Worm (Caenorhabditis elegans) whole organism, young adult: ENCODE data around the gene rpac-40.

ENCODE experiments used
- F22D6.2 ChIP-seq: sonication (generic microtip); optimal IDR thresholded peaks from 2 replicates; lab custom pipeline; 2016; ENCODE audit warnings: mild to moderate bottlenecking, missing genetic modification characterization, missing compliant biosample characterization
- F49E8.2 ChIP-seq: sonication (generic microtip); optimal IDR thresholded peaks from 3 replicates; lab custom pipeline; 2017; ENCODE audit warnings: missing genetic modification characterization, mild to moderate bottlenecking, missing compliant biosample characterization, antibody characterized with exemption, moderate library complexity; ENCODE audit not compliant: insufficient read depth
- F52B5.7 ChIP-seq: sonication (generic microtip); optimal IDR thresholded peaks from 2 replicates; lab custom pipeline; 2016; ENCODE audit warnings: mild to moderate bottlenecking, missing genetic modification characterization, missing compliant biosample characterization
- K11D2.4 ChIP-seq: fragments of 200-800 bp; sonication (Bioruptor generic); IDR thresholded peaks from 2 replicates; pipeline ENCODE4 v1.3.6; 2022; ENCODE audit warnings: missing genetic modification reagents, missing genetic modification characterization, missing compliant biosample characterization
- K12H6.12 ChIP-seq: fragments of 200-800 bp; sonication (Bioruptor generic); optimal IDR thresholded peaks from 2 replicates; lab custom pipeline; 2018; ENCODE audit warnings: mild to moderate bottlenecking, missing genetic modification characterization, missing compliant biosample characterization
- Y53G8AR.9 ChIP-seq: fragments of 200-800 bp; sonication (Bioruptor generic); conservative IDR thresholded peaks from 2 replicates; pipeline ENCODE4 v1.3.6; 2022; ENCODE audit warnings: missing genetic modification reagents, missing genetic modification characterization, missing compliant biosample characterization
- Y56A3A.18 ChIP-seq: fragments of 200-800 bp; sonication (Bioruptor generic); IDR thresholded peaks from 2 replicates; pipeline ENCODE4 v1.3.6; 2022; ENCODE audit warnings: missing genetic modification reagents, missing genetic modification characterization, missing compliant biosample characterization
- Y67H2A.10 ChIP-seq: fragments of 200-800 bp; sonication (Bioruptor generic); conservative IDR thresholded peaks from 2 replicates; pipeline ENCODE4 v1.3.6; 2022; ENCODE audit warnings: missing genetic modification reagents, missing genetic modification characterization, missing compliant biosample characterization
- akir-1 ChIP-seq: fragments of 200-800 bp; sonication (Bioruptor generic); optimal IDR thresholded peaks from 2 replicates; lab custom pipeline; 2018; ENCODE audit warnings: mild to moderate bottlenecking, missing genetic modification characterization, moderate library complexity, missing compliant biosample characterization
- atf-7 ChIP-seq: sonication (generic microtip); optimal IDR thresholded peaks from 2 replicates; lab custom pipeline; 2017; ENCODE audit warnings: mild to moderate bottlenecking, missing genetic modification characterization, missing compliant biosample characterization
- athp-1 ChIP-seq: sonication (generic microtip); optimal IDR thresholded peaks from 2 replicates; lab custom pipeline; 2017; ENCODE audit warnings: mild to moderate bottlenecking, missing genetic modification characterization, missing compliant biosample characterization
- attf-3 ChIP-seq: fragments of 200-800 bp; sonication (Bioruptor generic); conservative IDR thresholded peaks from 2 replicates; pipeline ENCODE4 v1.3.6; 2022; ENCODE audit warnings: missing genetic modification reagents, missing genetic modification characterization, missing compliant biosample characterization
- attf-6 ChIP-seq: fragments of 200-800 bp; sonication (Bioruptor generic); IDR thresholded peaks from 2 replicates; pipeline ENCODE4 v1.3.6; 2022; ENCODE audit warnings: missing genetic modification reagents, missing genetic modification characterization, missing compliant biosample characterization
- bed-2 ChIP-seq: fragments of 200-800 bp; sonication (Bioruptor generic); IDR thresholded peaks from 2 replicates; pipeline ENCODE4 v1.3.6; 2022; ENCODE audit warnings: missing genetic modification reagents, missing genetic modification characterization, missing compliant biosample characterization
- cebp-1 ChIP-seq, 2 experiments: fragments of 200-800 bp in 1 of 2; sonication (Bioruptor generic) in 1 of 2; sonication (generic microtip) in 1 of 2; IDR thresholded peaks in 1 of 2; optimal IDR thresholded peaks in 1 of 2; 2 replicates each; pipeline versions ENCODE4 v1.3.6 to Lab custom; 2017 to 2022; ENCODE audit warnings: missing compliant biosample characterization in 2 of 2, missing genetic modification characterization in 2 of 2, mild to moderate bottlenecking in 1 of 2, missing genetic modification reagents in 1 of 2, moderate library complexity in 1 of 2
- cebp-2 ChIP-seq: fragments of 200-800 bp; sonication (Bioruptor generic); IDR thresholded peaks from 2 replicates; pipeline ENCODE4 v1.3.6; 2022; ENCODE audit warnings: missing genetic modification characterization, missing compliant biosample characterization
- ceh-100 ChIP-seq: fragments of 200-800 bp; sonication (Bioruptor generic); IDR thresholded peaks from 2 replicates; pipeline ENCODE4 v1.3.6; 2022; ENCODE audit warnings: missing genetic modification reagents, missing genetic modification characterization, missing compliant biosample characterization
- ceh-40 ChIP-seq: fragments of 200-800 bp; sonication (Bioruptor generic); IDR thresholded peaks from 2 replicates; pipeline ENCODE4 v1.3.6; 2022; ENCODE audit warnings: missing genetic modification characterization, missing compliant biosample characterization
- ceh-58 ChIP-seq: fragments of 200-800 bp; sonication (Bioruptor generic); IDR thresholded peaks from 2 replicates; pipeline ENCODE4 v1.3.6; 2022; ENCODE audit warnings: missing genetic modification characterization, missing compliant biosample characterization
- chd-7 ChIP-seq: sonication (generic microtip); optimal IDR thresholded peaks from 2 replicates; lab custom pipeline; 2016; ENCODE audit warnings: mild to moderate bottlenecking, missing genetic modification characterization, moderate library complexity, missing compliant biosample characterization
- dox-1 ChIP-seq: fragments of 200-800 bp; sonication (Bioruptor generic); IDR thresholded peaks from 2 replicates; pipeline ENCODE4 v1.3.6; 2022; ENCODE audit warnings: missing genetic modification reagents, missing genetic modification characterization, missing compliant biosample characterization
- dpl-1 ChIP-seq: fragments of 150-350 bp; optimal IDR thresholded peaks from 2 replicates; lab custom pipeline; 2014; ENCODE audit warnings: missing biosample characterization, missing genetic modification reagents, missing genetic modification characterization
- ekl-4 ChIP-seq: fragments of 200-800 bp; sonication (Bioruptor generic); IDR thresholded peaks from 2 replicates; pipeline ENCODE4 v1.3.6; 2022; ENCODE audit warnings: missing genetic modification reagents, missing genetic modification characterization, missing compliant biosample characterization
- ets-4 ChIP-seq: fragments of 200-800 bp; sonication (Bioruptor generic); optimal IDR thresholded peaks from 2 replicates; lab custom pipeline; 2018; ENCODE audit warnings: mild to moderate bottlenecking, missing genetic modification characterization, missing compliant biosample characterization
- gei-17 ChIP-seq: fragments of 200-800 bp; sonication (Bioruptor generic); optimal IDR thresholded peaks from 2 replicates; lab custom pipeline; 2018; ENCODE audit warnings: mild to moderate bottlenecking, missing genetic modification characterization, missing compliant biosample characterization
- let-526 ChIP-seq: fragments of 200-800 bp; sonication (Bioruptor generic); IDR thresholded peaks from 2 replicates; pipeline ENCODE4 v1.3.6; 2022; ENCODE audit warnings: missing genetic modification reagents, missing genetic modification characterization, missing compliant biosample characterization
- lin-26 ChIP-seq: fragments of 200-800 bp; sonication (Bioruptor generic); IDR thresholded peaks from 2 replicates; pipeline ENCODE4 v1.3.6; 2022; ENCODE audit warnings: missing genetic modification reagents, missing genetic modification characterization, missing compliant biosample characterization
- madf-6 ChIP-seq: fragments of 200-800 bp; sonication (Bioruptor generic); IDR thresholded peaks from 2 replicates; pipeline ENCODE4 v1.3.6; 2022; ENCODE audit warnings: missing genetic modification reagents, missing genetic modification characterization, missing compliant biosample characterization
- mcd-1 ChIP-seq: fragments of 200-800 bp; sonication (Bioruptor generic); IDR thresholded peaks from 2 replicates; pipeline ENCODE4 v1.3.6; 2022; ENCODE audit warnings: missing genetic modification reagents, missing genetic modification characterization, missing compliant biosample characterization
- mes-4 ChIP-seq: sonication (generic microtip); optimal IDR thresholded peaks from 2 replicates; lab custom pipeline; 2016; ENCODE audit warnings: missing genotype, missing genetic modification characterization, missing compliant biosample characterization
- mxl-1 ChIP-seq: sonication (generic microtip); optimal IDR thresholded peaks from 2 replicates; lab custom pipeline; 2016; ENCODE audit warnings: missing genetic modification characterization, missing compliant biosample characterization
- nfyb-1 ChIP-seq: fragments of 200-800 bp; sonication (Bioruptor generic); IDR thresholded peaks from 2 replicates; pipeline ENCODE4 v1.3.6; 2022; ENCODE audit warnings: missing genetic modification reagents, missing genetic modification characterization, missing compliant biosample characterization
- nhr-80 ChIP-seq: sonication (generic microtip); optimal IDR thresholded peaks from 2 replicates; lab custom pipeline; 2016; ENCODE audit warnings: missing genetic modification characterization, missing compliant biosample characterization
- rec-8 ChIP-seq, 2 experiments: sonication (generic microtip); optimal IDR thresholded peaks; 2 replicates each; lab custom pipeline; 2016; ENCODE audit warnings: mild to moderate bottlenecking in 2 of 2, missing genetic modification characterization in 2 of 2, missing genetic modification reagents in 2 of 2, missing genotype in 2 of 2, missing biosample characterization in 1 of 2, missing compliant biosample characterization in 1 of 2, moderate library complexity in 1 of 2
- repo-1 ChIP-seq: sonication (generic microtip); optimal IDR thresholded peaks from 2 replicates; lab custom pipeline; 2017; ENCODE audit warnings: mild to moderate bottlenecking, missing genetic modification characterization, missing compliant biosample characterization
- snpc-1.1 ChIP-seq: sonication (generic microtip); optimal IDR thresholded peaks from 2 replicates; lab custom pipeline; 2017; ENCODE audit warnings: missing genetic modification characterization, mild to moderate bottlenecking, missing compliant biosample characterization, antibody characterized with exemption, moderate library complexity, missing genotype, missing genetic modification reagents; ENCODE audit not compliant: insufficient read depth
- snpc-4 ChIP-seq, 5 experiments: fragments of 150-350 bp in 1 of 5; sonication (generic microtip) in 4 of 5; optimal IDR thresholded peaks; 2 replicates each; lab custom pipeline; 2014 to 2018; ENCODE audit warnings: missing genetic modification characterization in 5 of 5, missing biosample characterization in 3 of 5, antibody characterized with exemption in 2 of 5, mild to moderate bottlenecking in 2 of 5, missing compliant biosample characterization in 2 of 5, missing genotype in 2 of 5, moderate library complexity in 2 of 5, missing genetic modification reagents in 1 of 5
- sptf-2 ChIP-seq: fragments of 200-800 bp; sonication (Bioruptor generic); optimal IDR thresholded peaks from 2 replicates; lab custom pipeline; 2018; ENCODE audit warnings: mild to moderate bottlenecking, missing genetic modification characterization, missing compliant biosample characterization
- xnd-1 ChIP-seq: sonication (generic microtip); optimal IDR thresholded peaks from 2 replicates; lab custom pipeline; 2016; ENCODE audit warnings: missing genotype, missing genetic modification reagents, missing genetic modification characterization, missing compliant biosample characterization
- ztf-18 ChIP-seq: sonication (generic microtip); optimal IDR thresholded peaks from 2 replicates; lab custom pipeline; 2016; ENCODE audit warnings: missing genotype, mild to moderate bottlenecking, missing genetic modification characterization, missing compliant biosample characterization
- ztf-26 ChIP-seq: sonication (generic microtip); optimal IDR thresholded peaks from 2 replicates; lab custom pipeline; 2017; ENCODE audit warnings: missing genetic modification characterization, missing compliant biosample characterization
- ztf-3 ChIP-seq: fragments of 200-800 bp; sonication (Bioruptor generic); optimal IDR thresholded peaks from 2 replicates; lab custom pipeline; 2018; ENCODE audit warnings: mild to moderate bottlenecking, missing genetic modification characterization, missing compliant biosample characterization

Gene rpac-40

DNA sequence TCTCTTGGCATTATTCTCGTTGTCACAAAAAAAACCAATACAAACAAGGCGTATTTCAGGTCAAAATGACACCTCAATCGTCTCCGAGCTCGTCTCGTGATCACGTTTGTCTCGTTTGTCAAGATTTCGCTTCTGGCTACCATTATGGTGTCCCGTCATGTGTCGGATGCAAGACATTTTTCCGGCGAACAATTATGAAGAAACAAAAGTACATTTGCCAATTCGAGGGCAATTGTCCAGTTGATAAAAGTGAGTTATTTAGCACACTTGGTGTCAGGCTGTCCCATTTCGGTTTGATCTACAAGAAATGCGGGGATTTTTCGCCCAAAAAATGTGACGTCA lies 12.2 kb upstream of the rpac-40 start, which contains the start of gene nhr-114:
TSS of gene nhr-114 (plus strand) at position 59 of the 342 bp plus-strand sequence.
- TF ChIP-seq snpc-4 (GFP tag; optimal IDR thresholded peaks at IDR 0.05; lab: Kevin White, UChicago) (no peak), snpc-4 (tag; optimal IDR thresholded peaks at IDR 0.05; lab: Kevin White, UChicago) (peak in 2 of 4 experiments; percentile 16 to 78), nhr-80 (tag; lab: Kevin White, UChicago) (peak; percentile 26), Y53G8AR.9 (GFP tag; lab: Robert Waterston, UW) (0 out of 2 replicates have a peak, but pooled peaks have one; percentile 27), dpl-1 (GFP tag; lab: Kevin White, UChicago) (no peak)

DNA sequence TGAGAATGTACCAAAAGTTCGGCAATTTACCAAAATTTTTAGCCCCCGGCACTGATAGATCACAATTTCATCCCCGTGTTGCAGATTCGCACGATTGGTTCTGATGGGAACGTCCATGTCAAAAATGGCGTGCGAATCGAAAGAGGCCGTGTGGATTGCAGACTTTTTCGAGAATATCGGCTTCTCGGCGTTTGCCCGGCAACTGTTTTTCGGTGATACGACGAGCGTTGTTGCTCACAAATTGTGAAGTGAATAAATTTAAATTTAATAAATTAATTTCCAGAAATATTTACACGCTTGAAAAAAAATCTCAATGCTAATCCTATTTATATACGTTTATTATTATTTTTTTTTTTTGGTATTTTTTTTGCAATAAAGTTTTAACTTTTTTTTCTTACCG lies 9.7 kb upstream of the rpac-40 start:
- no peak; the same call in 1 of the 2 replicates for TF ChIP-seq Y53G8AR.9 (GFP tag; lab: Robert Waterston, UW)
- TF ChIP-seq ztf-26: peak; percentile 52
- TF ChIP-seq repo-1 (tag; lab: Kevin White, UChicago): peak; percentile 66
- TF ChIP-seq, all 124 proteins: peak for 2

DNA sequence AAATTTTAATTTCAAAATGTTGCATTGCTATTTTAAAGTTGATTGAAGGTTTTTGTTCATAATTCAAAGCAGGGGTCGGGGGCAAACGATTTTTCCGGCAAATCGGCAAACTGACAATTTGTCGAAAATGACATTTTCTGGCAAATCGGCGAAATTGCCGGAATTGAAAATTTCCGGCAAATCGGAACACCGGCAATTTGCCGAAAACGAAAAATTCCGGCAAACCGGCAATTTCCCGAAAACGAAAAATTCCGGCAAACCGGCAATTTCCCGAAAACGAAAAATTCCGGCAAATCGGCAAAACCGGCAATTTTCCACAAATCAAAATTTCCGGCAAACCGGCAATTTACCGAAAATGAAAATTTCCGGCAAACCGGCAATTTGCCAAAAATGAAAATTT lies 9.1 kb upstream of the rpac-40 start:
- no peak for TF ChIP-seq K12H6.12 (tag; lab: Kevin White, UChicago)
- no peak for TF ChIP-seq sptf-2 (GFP tag; lab: Kevin White, UChicago)
- TF ChIP-seq repo-1 (tag; lab: Kevin White, UChicago): peak; percentile 68
- TF ChIP-seq ztf-18 (tag; lab: Kevin White, UChicago): no peak
- no peak for TF ChIP-seq ekl-4 (GFP tag; lab: Robert Waterston, UW)
- no peak for TF ChIP-seq bed-2 (GFP tag; lab: Robert Waterston, UW)
- no peak for TF ChIP-seq let-526 (GFP tag; lab: Robert Waterston, UW)
- TF ChIP-seq cebp-2: peak; percentile 70; the same call in 1 of the 2 replicates
- TF ChIP-seq cebp-1 (GFP tag; IDR thresholded peaks at IDR 0.05; lab: Robert Waterston, UW): no peak
- peak; percentile 8 for TF ChIP-seq cebp-1 (tag; optimal IDR thresholded peaks at IDR 0.05; lab: Kevin White, UChicago)
- TF ChIP-seq nfyb-1 (GFP tag; lab: Robert Waterston, UW): 0 out of 2 replicates have a peak, but pooled peaks have one; percentile 69
- TF ChIP-seq Y67H2A.10 (GFP tag; lab: Robert Waterston, UW): no peak
- TF ChIP-seq mcd-1 (GFP tag; lab: Robert Waterston, UW): peak; percentile 62; the same call in 1 of the 2 replicates
- TF ChIP-seq snpc-4 (GFP tag; optimal IDR thresholded peaks at IDR 0.05; lab: Kevin White, UChicago): no peak
- no peak for TF ChIP-seq snpc-4 (tag; optimal IDR thresholded peaks at IDR 0.05; lab: Kevin White, UChicago)
- 0 out of 2 replicates have a peak, but pooled peaks have one; percentile 12 for TF ChIP-seq dox-1 (GFP tag; lab: Robert Waterston, UW)
- peak; percentile 26 for TF ChIP-seq athp-1
- TF ChIP-seq mes-4 (tag; lab: Kevin White, UChicago): no peak
- peak; percentile 59; the same call in 1 of the 2 replicates for TF ChIP-seq K11D2.4 (GFP tag; lab: Robert Waterston, UW)
- no peak for TF ChIP-seq attf-3 (GFP tag; lab: Robert Waterston, UW)
- TF ChIP-seq F49E8.2 (tag; lab: Kevin White, UChicago): no peak
- no peak for TF ChIP-seq ceh-58 (GFP tag; lab: Robert Waterston, UW)
- 0 out of 2 replicates have a peak, but pooled peaks have one; percentile 17 for TF ChIP-seq ceh-100 (GFP tag; lab: Robert Waterston, UW)
- no peak for TF ChIP-seq snpc-1.1
- TF ChIP-seq akir-1 (GFP tag; lab: Kevin White, UChicago): no peak
- TF ChIP-seq F22D6.2 (tag; lab: Kevin White, UChicago): no peak
- no peak for TF ChIP-seq rec-8 (tag; optimal IDR thresholded peaks at IDR 0.05; lab: Kevin White, UChicago)
- no peak for TF ChIP-seq attf-6 (GFP tag; lab: Robert Waterston, UW)
- TF ChIP-seq atf-7: peak; percentile 31
- peak; percentile 81; the same call in 1 of the 2 replicates for TF ChIP-seq Y56A3A.18
- TF ChIP-seq lin-26: 0 out of 2 replicates have a peak, but pooled peaks have one; percentile 36
- TF ChIP-seq gei-17 (GFP tag; lab: Kevin White, UChicago): peak; percentile 30
- no peak for TF ChIP-seq xnd-1 (tag; lab: Kevin White, UChicago)
- TF ChIP-seq chd-7: peak; percentile 29
- TF ChIP-seq ets-4 (GFP tag; lab: Kevin White, UChicago): no peak
- no peak for TF ChIP-seq F52B5.7 (tag; lab: Kevin White, UChicago)
- TF ChIP-seq mxl-1 (tag; lab: Kevin White, UChicago): no peak
- TF ChIP-seq madf-6 (GFP tag; lab: Robert Waterston, UW): peak; percentile 45
- peak; percentile 1 for TF ChIP-seq ztf-3 (GFP tag; lab: Kevin White, UChicago)
- TF ChIP-seq ceh-40 (GFP tag; lab: Robert Waterston, UW): no peak
